Fruit fly (Drosophila melanogaster) whole organism, larva: Measurements from ENCODE around the gene Afti.

ENCODE experiments used
- noc ChIP-seq: fragments of 200-800 bp; sonication (Bioruptor generic); optimal IDR thresholded peaks from 3 replicates; lab custom pipeline; 2019; ENCODE audit warnings: missing biosample characterization, mild to moderate bottlenecking, missing genetic modification characterization, moderate library complexity

The Afti gene

DNA sequence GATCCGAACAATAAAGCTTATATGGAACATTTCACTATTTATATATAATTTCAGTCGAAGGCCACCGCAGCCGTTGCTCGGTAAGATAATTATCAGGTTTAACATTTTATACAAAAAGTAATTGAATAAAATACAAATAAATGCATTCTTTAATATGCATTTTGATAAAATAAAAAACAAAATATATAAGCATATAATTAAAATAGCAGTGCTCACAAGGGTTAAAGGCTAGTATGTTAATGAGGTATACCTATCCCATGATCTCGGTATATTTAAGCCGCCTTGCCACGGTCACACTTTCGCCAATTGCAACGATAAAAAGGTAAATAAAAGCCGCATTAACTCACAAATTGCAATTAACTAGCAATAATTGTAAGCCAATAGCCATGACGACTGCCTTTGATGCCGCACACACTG, 17.7 kb downstream of the Afti start, which contains the start of gene Polr2I:
Polr2I (plus strand) TSS at position 289 of the 417 bp plus-strand sequence.
- TF ChIP-seq noc (tag; lab: Kevin White, UChicago) = peak; percentile 12

DNA sequence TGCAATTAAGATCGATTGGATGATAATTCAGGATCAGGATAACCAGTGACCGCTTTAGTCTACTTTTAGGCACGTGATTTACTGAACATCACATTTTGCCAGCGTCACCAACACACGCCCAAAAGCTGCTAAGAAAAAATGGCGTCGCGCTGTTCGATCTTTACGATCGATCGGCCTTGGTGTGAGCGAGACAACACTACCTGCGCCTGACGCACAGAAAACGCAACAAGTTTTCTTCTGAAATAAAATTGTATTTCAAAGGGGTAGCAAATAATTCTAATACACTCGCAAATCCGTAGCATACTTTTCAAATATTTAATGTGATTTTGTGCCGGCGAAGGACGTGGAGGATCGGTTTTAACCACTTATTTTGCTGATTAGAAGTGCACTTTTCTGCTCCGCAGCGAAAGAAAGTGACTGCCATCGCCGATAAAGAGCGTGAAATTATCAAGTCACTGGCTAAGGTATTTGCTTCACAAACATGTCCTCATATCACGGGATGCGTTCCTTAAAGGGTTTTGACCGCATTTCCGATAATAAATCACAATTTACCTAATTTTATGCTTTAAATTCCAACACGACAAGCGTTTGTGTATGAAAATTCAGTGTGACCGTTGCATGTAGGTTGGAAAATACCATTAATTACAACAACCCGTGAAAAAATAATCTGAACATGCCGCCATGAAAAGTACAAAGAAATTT, 18.4 kb downstream of the Afti start:
- TF ChIP-seq noc (tag; lab: Kevin White, UChicago) = no peak

DNA sequence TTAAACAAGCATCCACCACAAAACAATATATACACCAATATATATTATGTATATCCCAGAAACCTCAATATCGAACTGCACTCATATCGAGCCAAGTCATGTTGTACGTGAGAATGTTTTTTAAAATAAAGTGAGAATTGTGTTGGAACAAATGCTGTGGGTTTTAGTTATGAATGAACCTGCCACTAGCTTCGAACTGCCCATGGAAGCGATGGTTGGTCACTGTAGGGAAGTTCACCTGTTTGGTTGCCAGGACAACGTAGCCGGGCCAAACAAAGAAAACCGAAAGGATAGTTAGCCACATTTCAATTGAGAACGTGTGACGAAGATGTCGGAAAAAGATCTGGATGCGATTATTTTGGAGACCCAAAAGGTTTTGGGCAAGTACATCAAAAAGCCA, 24.4 kb downstream of the Afti start, which contains the start of gene IFT54:
IFT54 (plus strand) TSS at position 301 of the 400 bp plus-strand sequence.
- no peak for TF ChIP-seq noc (tag; lab: Kevin White, UChicago)

DNA sequence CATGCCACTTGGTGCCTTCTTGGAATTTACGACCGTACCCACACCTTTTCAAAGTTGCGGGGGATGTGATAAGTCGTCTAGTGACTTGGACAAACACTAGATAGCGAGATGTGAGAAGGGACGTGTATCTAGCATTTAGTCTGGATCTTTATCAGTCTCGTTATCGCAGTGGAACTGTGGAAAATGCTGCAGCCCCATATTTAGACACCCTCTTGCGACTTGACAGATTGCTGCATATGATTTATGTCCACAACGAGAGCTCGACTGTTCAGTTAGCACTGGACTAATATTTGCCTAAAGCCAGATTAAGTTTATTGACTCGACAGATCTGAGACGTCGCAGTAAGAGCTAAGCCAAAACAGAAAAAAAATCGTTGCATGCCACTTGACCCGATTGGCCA, 26.6 kb downstream of the Afti start:
- peak; percentile 8 for TF ChIP-seq noc (tag; lab: Kevin White, UChicago)

DNA sequence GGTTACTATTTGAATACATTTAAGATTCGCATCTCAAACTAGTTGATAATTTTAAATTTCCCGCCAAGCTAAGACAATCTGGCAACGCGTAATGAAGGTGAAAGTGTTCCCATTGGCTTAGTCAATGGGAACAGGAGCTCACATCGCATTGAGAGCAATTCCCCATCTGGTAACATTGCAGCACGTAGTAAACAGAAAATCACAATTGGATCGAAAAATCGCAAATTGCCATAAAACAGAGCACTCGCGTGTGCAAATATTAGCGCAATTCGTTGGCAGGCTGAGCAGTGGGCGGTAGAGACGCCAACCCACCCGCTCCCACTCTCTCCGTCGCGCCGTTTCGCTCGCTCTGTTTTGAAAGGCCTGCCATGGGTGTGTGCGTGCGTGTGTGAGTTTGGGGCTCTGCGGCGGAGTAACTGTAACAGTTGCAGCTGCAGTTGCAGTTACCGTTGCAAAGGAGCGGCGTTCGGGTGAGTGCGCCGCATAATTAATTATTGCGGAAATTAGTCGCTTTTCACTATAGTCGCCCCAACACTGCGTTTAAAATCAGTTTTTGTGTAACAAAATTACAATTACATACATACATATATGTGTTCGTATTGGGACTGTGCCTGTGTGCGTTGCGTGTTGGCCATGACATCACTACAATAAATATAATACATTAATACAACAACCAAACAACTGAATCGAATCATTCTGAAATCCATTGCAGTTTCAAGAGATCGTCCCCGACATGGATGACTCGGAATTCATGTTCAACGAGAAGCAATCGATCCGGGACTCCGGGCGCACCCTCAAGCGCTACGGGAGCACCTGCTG, 28.2 kb downstream of the Afti start:
- no peak for TF ChIP-seq noc (tag; lab: Kevin White, UChicago)

DNA sequence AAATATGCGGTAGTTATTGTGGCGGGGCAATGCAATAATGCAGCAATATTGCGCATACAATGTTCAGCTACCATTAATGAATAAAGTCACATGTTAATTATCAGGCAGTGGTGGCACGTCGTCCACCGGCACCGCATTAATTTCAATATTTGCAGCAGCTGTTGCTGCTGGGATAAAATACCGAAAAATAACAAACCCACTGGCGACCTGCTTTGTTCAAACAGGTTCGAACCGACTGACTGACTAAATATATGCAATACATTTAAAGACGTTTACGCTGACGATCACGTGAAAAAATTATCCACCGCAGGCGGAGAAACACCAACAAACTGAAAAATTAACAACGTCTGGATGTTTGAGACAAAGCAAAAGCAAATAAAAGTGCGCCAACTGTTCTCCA, 29.0 kb downstream of the Afti start:
- TF ChIP-seq noc (tag; lab: Kevin White, UChicago) = no peak

DNA sequence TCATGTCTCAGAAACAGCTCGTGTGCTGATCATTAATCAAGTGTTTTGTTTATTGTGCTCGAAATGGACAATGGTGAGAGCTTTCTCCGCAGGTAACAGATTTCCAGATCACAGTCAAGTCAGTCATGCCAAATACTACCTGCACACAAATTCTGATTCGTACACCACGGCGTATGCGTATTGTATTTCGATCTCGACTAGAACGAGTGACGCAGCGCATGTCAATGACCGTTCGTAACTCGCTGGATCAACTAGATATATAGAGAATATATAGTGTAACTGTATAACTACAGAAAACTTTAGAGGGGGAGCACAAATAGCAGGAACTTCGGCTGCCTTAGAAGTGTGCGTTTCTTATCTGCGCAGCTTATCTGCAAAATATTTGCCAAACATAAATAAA, 29.8 kb downstream of the Afti start:
- TF ChIP-seq noc (tag; lab: Kevin White, UChicago) = no peak

DNA sequence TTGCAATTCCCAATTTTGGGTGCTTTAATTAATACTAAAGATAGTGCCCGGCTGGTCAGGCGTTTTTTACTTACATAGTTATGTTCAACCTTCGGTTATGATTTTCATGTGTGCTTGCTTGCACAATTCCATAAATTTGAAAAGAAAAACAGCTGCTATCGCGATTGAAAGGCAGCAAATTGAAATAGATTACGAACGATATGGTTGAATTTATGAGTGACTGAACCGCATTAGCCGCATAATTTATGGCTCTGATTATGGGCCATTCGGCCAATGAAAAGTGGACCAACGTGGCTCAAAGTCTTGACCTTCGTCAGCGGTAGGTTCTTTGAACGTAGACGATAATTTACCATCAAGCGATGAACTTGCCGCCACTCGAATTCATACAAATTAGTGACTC, 30.4 kb downstream of the Afti start:
- TF ChIP-seq noc (tag; lab: Kevin White, UChicago) = peak; percentile 61

DNA sequence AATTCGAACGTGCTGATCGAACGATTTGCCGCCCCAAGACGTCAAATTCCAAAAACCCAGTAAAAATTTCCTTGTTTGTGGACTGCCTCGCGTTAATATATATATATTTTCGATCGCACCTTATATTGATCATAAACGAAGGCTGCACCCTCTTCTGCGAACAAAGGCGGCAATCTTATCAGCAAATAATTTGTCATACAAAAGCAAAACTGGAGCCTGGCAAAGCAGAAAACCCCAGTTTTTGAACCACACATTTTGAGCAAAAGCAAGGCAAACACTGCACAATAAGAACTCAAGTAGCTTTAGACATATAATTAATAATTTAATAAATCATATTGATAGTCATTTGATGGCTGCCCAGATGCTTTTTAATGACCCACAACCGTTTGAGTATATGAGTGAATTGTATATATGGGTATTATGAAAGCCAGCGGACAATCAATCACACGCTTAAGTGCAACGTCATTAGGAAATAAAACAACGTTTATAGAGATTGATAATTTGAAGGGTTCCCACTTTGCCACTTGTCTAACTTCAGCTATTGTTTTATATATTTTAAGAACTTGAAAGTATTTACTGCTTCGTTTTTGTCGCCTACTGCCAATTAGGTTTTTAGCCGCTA, 32.0 kb downstream of the Afti start:
- TF ChIP-seq noc (tag; lab: Kevin White, UChicago) = peak; percentile 29

DNA sequence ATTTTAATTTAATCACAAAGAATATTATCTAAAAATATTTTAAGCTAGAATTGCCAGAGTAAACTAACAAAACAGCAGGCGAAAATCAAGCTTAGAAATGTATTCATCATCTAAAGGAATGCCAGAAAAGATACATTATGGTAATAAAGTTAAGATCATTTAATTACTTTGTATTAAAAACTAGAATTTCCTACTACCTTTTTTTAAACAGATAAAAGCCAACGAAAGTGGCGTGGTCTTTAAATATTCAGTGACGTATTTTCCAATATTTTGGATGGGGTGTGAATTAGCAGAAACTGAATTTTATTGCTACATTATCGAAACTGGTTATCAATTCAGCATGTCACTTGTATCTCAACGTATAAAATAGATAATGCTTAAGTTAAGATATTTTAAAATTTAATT, 34.2 kb downstream of the Afti start:
- no peak for TF ChIP-seq noc (tag; lab: Kevin White, UChicago)

DNA sequence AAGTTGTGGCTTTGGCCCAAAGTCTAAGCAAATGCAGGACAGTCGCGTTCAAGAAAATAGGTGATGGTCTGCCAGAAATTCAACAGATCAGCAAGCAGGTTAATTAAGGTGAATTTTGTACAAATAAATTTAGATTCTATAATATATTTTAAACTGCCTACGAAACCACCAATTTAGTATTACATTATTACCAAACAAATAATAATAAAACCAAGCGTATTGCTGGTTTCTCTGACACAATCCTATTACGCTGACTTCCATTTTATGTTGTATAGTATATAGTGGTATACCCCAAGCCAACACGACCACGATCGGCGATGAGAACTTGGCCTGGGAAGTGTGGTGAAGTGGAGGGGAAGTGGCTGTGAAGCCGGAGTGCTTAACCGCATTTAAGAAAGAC, 35.1 kb downstream of the Afti start:
- peak; percentile 89 for TF ChIP-seq noc (tag; lab: Kevin White, UChicago)

DNA sequence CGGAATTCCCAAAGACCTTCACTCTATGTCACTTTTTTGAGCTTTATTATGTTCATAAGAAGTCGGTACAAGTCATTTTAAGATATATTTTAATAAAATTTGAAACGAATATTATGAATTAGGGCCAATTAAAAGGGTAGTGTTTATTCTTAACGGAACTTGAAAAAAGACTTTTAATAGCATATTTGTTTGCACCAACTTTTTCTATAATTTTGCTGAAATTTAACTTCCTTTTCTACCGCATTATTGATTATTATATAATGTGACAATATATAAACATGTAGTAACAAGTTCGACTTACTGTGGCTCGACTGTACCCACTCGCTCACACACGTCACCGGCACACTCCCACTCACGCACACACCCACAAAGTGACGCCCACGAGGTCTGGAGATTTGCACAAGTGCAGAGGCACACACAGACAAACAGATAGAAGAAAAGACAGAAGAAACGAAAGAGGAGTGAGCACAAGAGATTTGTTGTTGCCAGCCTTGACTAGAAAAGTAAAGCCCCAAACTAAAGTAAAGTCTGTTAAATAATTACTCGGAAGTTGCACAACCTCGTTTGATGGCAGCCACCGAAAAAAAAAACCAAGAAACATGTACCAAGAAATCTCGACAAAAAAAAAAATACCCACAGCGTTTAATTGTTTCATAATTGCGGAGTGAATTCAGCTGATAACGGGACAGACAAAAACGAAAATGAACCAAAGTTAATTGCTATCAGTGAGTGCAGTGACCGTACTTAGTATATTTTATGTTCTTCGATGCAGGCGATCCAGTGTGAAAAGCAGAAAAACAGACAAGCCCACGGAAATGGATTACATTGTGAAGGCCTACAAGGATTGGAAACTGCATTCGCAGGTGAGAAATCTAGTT, 36.3 kb downstream of the Afti start:
- TF ChIP-seq noc (tag; lab: Kevin White, UChicago) = peak; percentile 72

DNA sequence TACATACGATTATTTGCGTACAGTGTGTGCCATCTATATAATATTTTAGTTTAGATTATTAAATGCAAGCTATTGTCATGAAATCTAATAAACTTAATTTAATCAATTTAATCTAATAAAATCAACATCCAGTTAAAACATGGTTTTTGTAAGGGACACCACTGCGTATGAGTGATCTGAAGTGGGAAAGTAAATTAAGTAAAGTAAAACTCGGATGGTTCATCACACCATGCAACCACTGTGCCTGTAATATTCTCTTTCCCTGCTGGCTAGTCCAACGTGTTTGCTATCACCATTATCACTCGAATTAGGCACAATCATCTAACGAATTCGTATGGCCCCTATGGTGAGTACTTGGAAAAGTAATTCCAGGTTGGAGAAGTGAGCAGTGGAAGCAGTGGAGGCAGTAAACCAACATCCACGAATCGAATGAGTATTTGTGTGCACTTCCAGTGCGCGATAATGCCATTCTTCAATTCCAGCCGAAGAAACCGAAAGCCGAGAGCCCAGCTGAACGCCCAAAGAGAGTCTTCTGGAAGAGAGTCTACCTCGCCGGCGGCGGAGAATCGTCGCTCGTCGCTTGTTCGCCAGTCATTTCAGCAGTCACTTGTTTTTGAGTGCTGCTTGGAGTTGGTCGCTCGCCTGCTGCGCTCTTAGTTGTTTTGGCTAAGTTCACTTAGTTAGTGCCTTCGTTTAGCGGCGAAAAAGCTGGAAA, 37.7 kb downstream of the Afti start, which contains the start of gene red:
red (plus strand) TSS at position 403 of the 715 bp plus-strand sequence.
- TF ChIP-seq noc (tag; lab: Kevin White, UChicago) = peak; percentile 94

DNA sequence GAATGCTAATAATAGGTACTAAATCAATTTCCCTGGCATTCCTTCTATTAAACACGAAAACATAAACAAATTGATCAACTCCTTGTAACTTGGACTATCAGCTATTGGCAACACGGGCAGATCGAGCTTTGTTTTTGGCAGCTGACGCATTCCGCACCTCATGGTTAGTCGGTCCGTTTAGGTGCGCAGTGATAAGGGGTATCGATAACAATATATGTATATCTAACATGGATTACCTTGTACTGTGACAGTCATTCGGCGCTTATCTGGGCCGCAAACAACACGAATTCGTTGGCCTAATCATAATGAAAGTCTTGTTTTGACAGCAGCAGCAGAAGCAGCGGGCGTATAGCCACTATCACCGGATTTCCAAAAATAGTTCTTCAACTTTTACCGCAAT, 38.5 kb downstream of the Afti start:
- no peak for TF ChIP-seq noc (tag; lab: Kevin White, UChicago)
